Worm (Caenorhabditis elegans): ENCODE data around the gene dgk-3.

The dgk-3 gene

ce11 chrIII:9201977-9202376 lies 39.1 kb downstream of the dgk-3 start:
- peak in 1 of 2 experiments; percentile 92 for TF ChIP-seq unc-62 (GFP tag; optimal IDR thresholded peaks at IDR 0.05 in 1 of 2)
- no peak for TF ChIP-seq unc-62 (tag; optimal IDR thresholded peaks at IDR 0.05)
- no peak for TF ChIP-seq lin-38 (GFP tag; IDR thresholded peaks at IDR 0.05)

DNA sequence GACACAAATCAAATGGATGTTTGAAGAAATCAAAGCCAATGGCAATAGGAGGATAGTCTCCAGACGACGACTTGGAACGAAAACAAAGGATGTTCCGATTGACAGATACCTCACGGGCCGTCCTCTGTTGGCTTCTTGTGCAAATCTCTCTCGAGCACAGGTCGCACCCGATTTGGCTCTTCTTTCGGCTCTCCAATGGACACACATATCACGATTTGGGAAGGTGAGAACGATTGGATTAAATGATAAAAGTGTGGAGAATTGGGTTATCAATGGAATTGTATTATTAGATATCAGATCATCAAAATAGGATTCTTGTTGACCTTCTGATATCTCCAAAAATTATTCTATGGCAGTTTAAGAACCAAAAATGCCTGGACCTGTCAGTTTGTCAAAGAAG lies 43.3 kb downstream of the dgk-3 start, which contains the start of gene ZC84.1:
TSS of gene ZC84.1 (minus strand) at position 101 of the 400 bp plus-strand sequence.
- TF ChIP-seq lin-29 (GFP tag; IDR thresholded peaks at IDR 0.05) (no peak), mdt-29 (GFP tag; IDR thresholded peaks at IDR 0.05) (no peak), nhr-10 (tag; optimal IDR thresholded peaks at IDR 0.05) (no peak), tra-1 (GFP tag; IDR thresholded peaks at IDR 0.05) (no peak), ceh-62 (tag; optimal IDR thresholded peaks at IDR 0.05) (no peak), zip-11 (GFP tag; IDR thresholded peaks at IDR 0.05) (no peak), Y5F2A.4 (GFP tag; optimal IDR thresholded peaks at IDR 0.05) (no peak), spr-3 (GFP tag; optimal IDR thresholded peaks at IDR 0.05) (no peak)

DNA sequence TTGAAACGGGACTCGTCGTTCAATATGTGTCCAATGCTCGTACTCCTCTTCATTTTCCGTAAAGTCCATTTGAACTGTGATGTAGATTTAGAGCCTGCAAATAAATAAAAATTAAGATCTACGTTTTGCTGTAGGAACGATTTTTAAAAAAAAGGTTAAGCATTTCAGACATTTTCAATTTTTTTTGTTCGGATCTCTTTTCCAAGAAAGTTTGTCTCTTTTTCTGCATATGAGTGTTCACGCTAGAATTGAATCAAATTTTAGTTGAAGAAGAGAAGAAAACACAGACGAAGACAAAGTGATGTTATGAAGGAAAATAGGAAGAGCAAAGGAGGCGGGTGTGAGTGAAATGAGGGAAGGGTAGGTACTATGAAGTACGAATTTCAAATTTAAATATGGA lies 52.5 kb downstream of the dgk-3 start, which contains the start of gene npr-29:
TSS of gene npr-29 (minus strand) at position 101 of the 400 bp plus-strand sequence.
- no peak for TF ChIP-seq hif-1 (tag; optimal IDR thresholded peaks at IDR 0.05)
- no peak for TF ChIP-seq hmg-1.1 (GFP tag; IDR thresholded peaks at IDR 0.05)
- TF ChIP-seq zag-1 (tag; optimal IDR thresholded peaks at IDR 0.05), result no peak
- TF ChIP-seq zfp-2 (tag; optimal IDR thresholded peaks at IDR 0.05), result no peak
- no peak for TF ChIP-seq nhr-28 (tag; optimal IDR thresholded peaks at IDR 0.05)
- TF ChIP-seq ztf-7 (tag; optimal IDR thresholded peaks at IDR 0.05), result no peak
- no peak for TF ChIP-seq pqm-1 (tag; optimal IDR thresholded peaks at IDR 0.05)
- no peak for TF ChIP-seq madf-9 (GFP tag; conservative IDR thresholded peaks at IDR 0.05)
- TF ChIP-seq T20F7.1 (GFP tag; optimal IDR thresholded peaks at IDR 0.05), result no peak
- TF ChIP-seq set-16 (GFP tag; IDR thresholded peaks at IDR 0.05), result no peak

Data from whole organism, L4 larva.